Worm (Caenorhabditis elegans) whole organism, young adult: ENCODE results near the gene pap-2.

Experiments
- B0035.1 ChIP-seq: sonication (generic microtip); optimal IDR thresholded peaks from 2 replicates; lab custom pipeline; 2016; ENCODE audit warnings: missing genetic modification characterization, mild to moderate bottlenecking, missing compliant biosample characterization, missing genotype, missing genetic modification reagents
- B0261.1 ChIP-seq: sonication (generic microtip); optimal IDR thresholded peaks from 2 replicates; lab custom pipeline; 2016; ENCODE audit warnings: mild to moderate bottlenecking, missing genetic modification characterization, moderate library complexity, missing compliant biosample characterization
- C17E4.6 ChIP-seq: fragments of 200-800 bp; sonication (Bioruptor generic); IDR thresholded peaks from 2 replicates; pipeline ENCODE4 v1.3.6; 2022; ENCODE audit warnings: missing genetic modification reagents, missing genetic modification characterization, missing compliant biosample characterization
- F10E7.11 ChIP-seq: sonication (generic microtip); optimal IDR thresholded peaks from 2 replicates; lab custom pipeline; 2017; ENCODE audit warnings: mild to moderate bottlenecking, missing genetic modification characterization, moderate library complexity, missing compliant biosample characterization
- F37B4.10 ChIP-seq: fragments of 200-800 bp; sonication (Bioruptor generic); IDR thresholded peaks from 2 replicates; pipeline ENCODE4 v1.3.6; 2022; ENCODE audit warnings: missing genetic modification characterization, missing compliant biosample characterization
- F49E8.2 ChIP-seq: sonication (generic microtip); optimal IDR thresholded peaks from 3 replicates; lab custom pipeline; 2017; ENCODE audit warnings: missing genetic modification characterization, mild to moderate bottlenecking, missing compliant biosample characterization, antibody characterized with exemption, moderate library complexity; ENCODE audit not compliant: insufficient read depth
- F52B5.7 ChIP-seq: sonication (generic microtip); optimal IDR thresholded peaks from 2 replicates; lab custom pipeline; 2016; ENCODE audit warnings: mild to moderate bottlenecking, missing genetic modification characterization, missing compliant biosample characterization
- T07F8.4 ChIP-seq: sonication (generic microtip); optimal IDR thresholded peaks from 2 replicates; lab custom pipeline; 2016; ENCODE audit warnings: mild to moderate bottlenecking, missing genetic modification characterization, moderate library complexity, missing compliant biosample characterization
- T26A5.8 ChIP-seq: sonication (generic microtip); optimal IDR thresholded peaks from 2 replicates; lab custom pipeline; 2016; ENCODE audit warnings: missing genetic modification characterization, missing compliant biosample characterization
- Y53G8AR.9 ChIP-seq: fragments of 200-800 bp; sonication (Bioruptor generic); conservative IDR thresholded peaks from 2 replicates; pipeline ENCODE4 v1.3.6; 2022; ENCODE audit warnings: missing genetic modification reagents, missing genetic modification characterization, missing compliant biosample characterization
- Y67H2A.10 ChIP-seq: fragments of 200-800 bp; sonication (Bioruptor generic); conservative IDR thresholded peaks from 2 replicates; pipeline ENCODE4 v1.3.6; 2022; ENCODE audit warnings: missing genetic modification reagents, missing genetic modification characterization, missing compliant biosample characterization
- Y79H2A.3 ChIP-seq: fragments of 200-800 bp; sonication (Bioruptor generic); conservative IDR thresholded peaks from 2 replicates; pipeline ENCODE4 v1.3.6; 2022; ENCODE audit warnings: missing genetic modification reagents, missing genetic modification characterization, missing compliant biosample characterization
- ZK185.1 ChIP-seq: sonication (generic microtip); optimal IDR thresholded peaks from 2 replicates; lab custom pipeline; 2016; ENCODE audit warnings: mild to moderate bottlenecking, missing genetic modification characterization, missing compliant biosample characterization; ENCODE audit not compliant: poor library complexity, severe bottlenecking
- atf-7 ChIP-seq: sonication (generic microtip); optimal IDR thresholded peaks from 2 replicates; lab custom pipeline; 2017; ENCODE audit warnings: mild to moderate bottlenecking, missing genetic modification characterization, missing compliant biosample characterization
- attf-3 ChIP-seq: fragments of 200-800 bp; sonication (Bioruptor generic); conservative IDR thresholded peaks from 2 replicates; pipeline ENCODE4 v1.3.6; 2022; ENCODE audit warnings: missing genetic modification reagents, missing genetic modification characterization, missing compliant biosample characterization
- attf-5 ChIP-seq: fragments of 200-800 bp; sonication (Bioruptor generic); optimal IDR thresholded peaks from 2 replicates; lab custom pipeline; 2018; ENCODE audit warnings: mild to moderate bottlenecking, missing genetic modification characterization, missing compliant biosample characterization
- attf-6 ChIP-seq: fragments of 200-800 bp; sonication (Bioruptor generic); IDR thresholded peaks from 2 replicates; pipeline ENCODE4 v1.3.6; 2022; ENCODE audit warnings: missing genetic modification reagents, missing genetic modification characterization, missing compliant biosample characterization
- cebp-1 ChIP-seq, 2 experiments: fragments of 200-800 bp in 1 of 2; sonication (Bioruptor generic) in 1 of 2; sonication (generic microtip) in 1 of 2; IDR thresholded peaks in 1 of 2; optimal IDR thresholded peaks in 1 of 2; 2 replicates each; pipeline versions ENCODE4 v1.3.6 to Lab custom; 2017 to 2022; ENCODE audit warnings: missing compliant biosample characterization in 2 of 2, missing genetic modification characterization in 2 of 2, mild to moderate bottlenecking in 1 of 2, missing genetic modification reagents in 1 of 2, moderate library complexity in 1 of 2
- cebp-2 ChIP-seq: fragments of 200-800 bp; sonication (Bioruptor generic); IDR thresholded peaks from 2 replicates; pipeline ENCODE4 v1.3.6; 2022; ENCODE audit warnings: missing genetic modification characterization, missing compliant biosample characterization
- ceh-27 ChIP-seq: fragments of 200-800 bp; sonication (Bioruptor generic); optimal IDR thresholded peaks from 2 replicates; lab custom pipeline; 2018; ENCODE audit warnings: mild to moderate bottlenecking, missing genetic modification characterization, moderate library complexity, missing compliant biosample characterization
- ceh-40 ChIP-seq: fragments of 200-800 bp; sonication (Bioruptor generic); IDR thresholded peaks from 2 replicates; pipeline ENCODE4 v1.3.6; 2022; ENCODE audit warnings: missing genetic modification characterization, missing compliant biosample characterization
- ceh-58 ChIP-seq: fragments of 200-800 bp; sonication (Bioruptor generic); IDR thresholded peaks from 2 replicates; pipeline ENCODE4 v1.3.6; 2022; ENCODE audit warnings: missing genetic modification characterization, missing compliant biosample characterization
- ceh-79 ChIP-seq: sonication (generic microtip); optimal IDR thresholded peaks from 2 replicates; lab custom pipeline; 2017; ENCODE audit warnings: mild to moderate bottlenecking, missing genetic modification characterization, missing compliant biosample characterization
- ceh-91 ChIP-seq: fragments of 200-800 bp; sonication (Bioruptor generic); IDR thresholded peaks from 2 replicates; pipeline ENCODE4 v1.3.6; 2022; ENCODE audit warnings: missing genetic modification reagents, missing genetic modification characterization, missing compliant biosample characterization
- dox-1 ChIP-seq: fragments of 200-800 bp; sonication (Bioruptor generic); IDR thresholded peaks from 2 replicates; pipeline ENCODE4 v1.3.6; 2022; ENCODE audit warnings: missing genetic modification reagents, missing genetic modification characterization, missing compliant biosample characterization
- efl-1 ChIP-seq: fragments of 150-350 bp; optimal IDR thresholded peaks from 2 replicates; lab custom pipeline; 2014; ENCODE audit warnings: missing biosample characterization, missing genetic modification reagents, missing genetic modification characterization
- egl-44 ChIP-seq: fragments of 200-800 bp; sonication (Bioruptor generic); IDR thresholded peaks from 2 replicates; pipeline ENCODE4 v1.3.6; 2022; ENCODE audit warnings: missing genetic modification reagents, missing genetic modification characterization, missing compliant biosample characterization
- egrh-3 ChIP-seq: fragments of 200-800 bp; sonication (Bioruptor generic); IDR thresholded peaks from 2 replicates; pipeline ENCODE4 v1.3.6; 2022; ENCODE audit warnings: missing genetic modification reagents, missing genetic modification characterization, missing compliant biosample characterization
- hlh-26 ChIP-seq: fragments of 200-800 bp; sonication (Bioruptor generic); conservative IDR thresholded peaks from 2 replicates; pipeline ENCODE4 v1.3.6; 2022; ENCODE audit warnings: missing genetic modification reagents, missing genetic modification characterization, missing compliant biosample characterization
- hmg-20 ChIP-seq: fragments of 200-800 bp; sonication (Bioruptor generic); IDR thresholded peaks from 2 replicates; pipeline ENCODE4 v1.3.6; 2022; ENCODE audit warnings: missing genetic modification reagents, missing genetic modification characterization, missing compliant biosample characterization
- hsf-1 ChIP-seq: fragments of 200-800 bp; sonication (Bioruptor generic); IDR thresholded peaks from 2 replicates; pipeline ENCODE4 v1.3.6; 2022; ENCODE audit warnings: missing genetic modification reagents, missing genetic modification characterization, missing compliant biosample characterization
- lin-26 ChIP-seq: fragments of 200-800 bp; sonication (Bioruptor generic); IDR thresholded peaks from 2 replicates; pipeline ENCODE4 v1.3.6; 2022; ENCODE audit warnings: missing genetic modification reagents, missing genetic modification characterization, missing compliant biosample characterization
- lin-35 ChIP-seq, 3 experiments: fragments of 150-350 bp in 2 of 3; sonication (generic microtip) in 1 of 3; optimal IDR thresholded peaks; 2 replicates each; lab custom pipeline; 2014 to 2018; ENCODE audit warnings: missing biosample characterization in 3 of 3, missing genetic modification characterization in 3 of 3, missing genetic modification reagents in 3 of 3
- lir-1 ChIP-seq: fragments of 200-800 bp; sonication (Bioruptor generic); conservative IDR thresholded peaks from 2 replicates; pipeline ENCODE4 v1.3.6; 2022; ENCODE audit warnings: missing genetic modification reagents, missing genetic modification characterization, missing compliant biosample characterization
- mel-28 ChIP-seq: sonication (generic microtip); optimal IDR thresholded peaks from 2 replicates; lab custom pipeline; 2016; ENCODE audit warnings: borderline replicate concordance, mild to moderate bottlenecking, missing genetic modification characterization, missing compliant biosample characterization
- mes-4 ChIP-seq: sonication (generic microtip); optimal IDR thresholded peaks from 2 replicates; lab custom pipeline; 2016; ENCODE audit warnings: missing genotype, missing genetic modification characterization, missing compliant biosample characterization
- mxl-1 ChIP-seq: sonication (generic microtip); optimal IDR thresholded peaks from 2 replicates; lab custom pipeline; 2016; ENCODE audit warnings: missing genetic modification characterization, missing compliant biosample characterization
- nhr-179 ChIP-seq: sonication (generic microtip); optimal IDR thresholded peaks from 2 replicates; lab custom pipeline; 2016; ENCODE audit warnings: mild to moderate bottlenecking, missing genetic modification characterization, missing compliant biosample characterization
- pbrm-1 ChIP-seq: fragments of 200-800 bp; sonication (Bioruptor generic); IDR thresholded peaks from 2 replicates; pipeline ENCODE4 v1.3.6; 2022; ENCODE audit warnings: missing genetic modification reagents, missing genetic modification characterization, missing compliant biosample characterization
- repo-1 ChIP-seq: sonication (generic microtip); optimal IDR thresholded peaks from 2 replicates; lab custom pipeline; 2017; ENCODE audit warnings: mild to moderate bottlenecking, missing genetic modification characterization, missing compliant biosample characterization
- sea-2 ChIP-seq: fragments of 200-800 bp; sonication (Bioruptor generic); IDR thresholded peaks from 2 replicates; pipeline ENCODE4 v1.3.6; 2022; ENCODE audit warnings: missing genetic modification characterization, missing compliant biosample characterization
- snpc-1.1 ChIP-seq: sonication (generic microtip); optimal IDR thresholded peaks from 2 replicates; lab custom pipeline; 2017; ENCODE audit warnings: missing genetic modification characterization, mild to moderate bottlenecking, missing compliant biosample characterization, antibody characterized with exemption, moderate library complexity, missing genotype, missing genetic modification reagents; ENCODE audit not compliant: insufficient read depth
- tbp1 ChIP-seq: fragments of 200-800 bp; sonication (Bioruptor generic); optimal IDR thresholded peaks from 2 replicates; lab custom pipeline; 2018; ENCODE audit warnings: mild to moderate bottlenecking, missing genetic modification characterization, missing compliant biosample characterization
- tlf-1 ChIP-seq: fragments of 200-800 bp; sonication (Bioruptor generic); optimal IDR thresholded peaks from 2 replicates; lab custom pipeline; 2018; ENCODE audit warnings: mild to moderate bottlenecking, missing genetic modification characterization, missing compliant biosample characterization
- unc-130 ChIP-seq: sonication (generic microtip); optimal IDR thresholded peaks from 2 replicates; lab custom pipeline; 2016; ENCODE audit warnings: missing genetic modification reagents, missing genetic modification characterization, missing compliant biosample characterization
- ztf-22 ChIP-seq: fragments of 200-800 bp; sonication (Bioruptor generic); optimal IDR thresholded peaks from 2 replicates; lab custom pipeline; 2018; ENCODE audit warnings: mild to moderate bottlenecking, missing genetic modification characterization, moderate library complexity, missing compliant biosample characterization
- ztf-25 ChIP-seq: fragments of 200-800 bp; sonication (Bioruptor generic); IDR thresholded peaks from 2 replicates; pipeline ENCODE4 v1.3.6; 2022; ENCODE audit warnings: missing genetic modification reagents, missing genetic modification characterization, missing compliant biosample characterization

pap-2 gene

DNA sequence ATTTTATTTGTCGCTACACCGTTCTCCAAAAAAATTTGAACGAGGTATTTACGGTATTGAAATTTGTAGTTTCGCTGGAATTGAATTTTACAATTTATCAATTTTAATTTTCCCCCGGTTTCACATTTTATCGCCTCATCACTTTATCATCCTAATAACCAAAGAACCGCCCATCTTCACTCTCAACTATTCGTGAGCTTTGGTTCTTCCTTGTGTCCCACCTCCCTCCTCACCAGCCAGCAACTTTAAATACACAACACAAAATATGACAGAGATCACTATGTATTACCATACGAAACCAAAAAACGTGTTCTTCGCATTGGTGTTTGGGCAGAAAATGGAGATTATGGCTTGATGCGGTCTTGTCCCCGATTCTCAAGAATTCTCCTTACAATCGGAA lies 5.1 kb downstream of the pap-2 start:
- TF ChIP-seq hsf-1 (GFP tag; lab: Robert Waterston, UW) (no peak), tbp1 (GFP tag; lab: Kevin White, UChicago) (peak; percentile 11)

DNA sequence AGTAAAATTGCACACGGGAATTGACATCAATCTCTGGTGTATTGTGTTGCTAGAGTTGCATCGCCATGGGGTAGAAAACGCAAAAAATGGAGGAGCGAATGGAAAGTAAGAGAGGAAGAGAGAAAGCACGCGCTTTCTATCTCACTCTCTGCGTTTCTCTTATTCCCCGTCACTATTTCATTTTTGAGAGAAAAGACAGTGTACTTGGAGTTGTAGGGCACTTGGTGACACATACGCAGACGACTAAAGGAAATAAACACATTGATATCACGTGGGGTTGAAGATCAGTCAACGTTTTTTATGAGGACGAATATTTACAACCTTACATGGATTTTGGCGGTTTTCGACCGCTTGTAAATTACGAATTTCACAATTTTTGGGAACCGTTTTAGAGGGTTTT lies 5.8 kb downstream of the pap-2 start:
- TF ChIP-seq ztf-22 (GFP tag; lab: Kevin White, UChicago) = peak; percentile 90
- TF ChIP-seq lir-1 = peak; percentile 86
- TF ChIP-seq Y67H2A.10 (GFP tag; lab: Robert Waterston, UW) = no peak
- TF ChIP-seq ztf-25 (GFP tag; lab: Robert Waterston, UW) = no peak
- no peak for TF ChIP-seq Y53G8AR.9 (GFP tag; lab: Robert Waterston, UW)
- no peak for TF ChIP-seq repo-1
- peak; percentile 59 for TF ChIP-seq ZK185.1 (tag; lab: Kevin White, UChicago)
- TF ChIP-seq F37B4.10 = no peak
- no peak for TF ChIP-seq ceh-58 (GFP tag; lab: Robert Waterston, UW)
- no peak for TF ChIP-seq cebp-2 (GFP tag; lab: Robert Waterston, UW)
- TF ChIP-seq attf-6 = no peak
- TF ChIP-seq F49E8.2 (tag; lab: Kevin White, UChicago) = no peak
- TF ChIP-seq ceh-79 (tag; lab: Kevin White, UChicago) = no peak
- no peak for TF ChIP-seq snpc-1.1 (tag; lab: Kevin White, UChicago)
- TF ChIP-seq atf-7 = peak; percentile 89
- no peak for TF ChIP-seq C17E4.6 (GFP tag; lab: Robert Waterston, UW)
- no peak for TF ChIP-seq F52B5.7 (tag; lab: Kevin White, UChicago)
- no peak for TF ChIP-seq T07F8.4 (tag; lab: Kevin White, UChicago)
- TF ChIP-seq unc-130 = no peak
- no peak for TF ChIP-seq nhr-179 (tag; lab: Kevin White, UChicago)
- no peak for TF ChIP-seq T26A5.8 (tag; lab: Kevin White, UChicago)
- TF ChIP-seq pbrm-1 (GFP tag; lab: Robert Waterston, UW) = peak; percentile 66
- TF ChIP-seq B0035.1 (tag; lab: Kevin White, UChicago) = no peak
- no peak for TF ChIP-seq hmg-20 (GFP tag; lab: Robert Waterston, UW)
- peak; percentile 67 for TF ChIP-seq tbp1 (GFP tag; lab: Kevin White, UChicago)
- TF ChIP-seq mes-4 (tag; lab: Kevin White, UChicago) = no peak
- TF ChIP-seq tlf-1 = peak; percentile 75
- TF ChIP-seq B0261.1 (tag; lab: Kevin White, UChicago) = no peak
- TF ChIP-seq attf-5 (GFP tag; lab: Kevin White, UChicago) = peak; percentile 91
- TF ChIP-seq F10E7.11 (tag; lab: Kevin White, UChicago) = no peak
- TF ChIP-seq mxl-1 (tag; lab: Kevin White, UChicago) = no peak
- no peak for TF ChIP-seq ceh-91 (GFP tag; lab: Robert Waterston, UW)
- TF ChIP-seq lin-26 (GFP tag; lab: Robert Waterston, UW) = peak; percentile 21; the same call in 1 of the 2 replicates
- TF ChIP-seq mel-28 (tag; lab: Kevin White, UChicago) = no peak
- no peak for TF ChIP-seq hlh-26
- TF ChIP-seq sea-2 = no peak
- TF ChIP-seq egl-44 (GFP tag; lab: Robert Waterston, UW) = peak; percentile 76; the same call in 1 of the 2 replicates
- TF ChIP-seq attf-3 (GFP tag; lab: Robert Waterston, UW) = peak; percentile 47; the same call in 1 of the 2 replicates
- peak; percentile 55; the same call in 1 of the 2 replicates for TF ChIP-seq cebp-1 (GFP tag; IDR thresholded peaks at IDR 0.05; lab: Robert Waterston, UW)
- TF ChIP-seq cebp-1 (tag; optimal IDR thresholded peaks at IDR 0.05; lab: Kevin White, UChicago) = peak; percentile 90
- peak; percentile 93 for TF ChIP-seq ceh-27 (GFP tag; lab: Kevin White, UChicago)
- peak in 1 of 3 experiments; percentile 63 for TF ChIP-seq lin-35 (GFP tag; optimal IDR thresholded peaks at IDR 0.05; lab: Kevin White, UChicago)
- TF ChIP-seq ceh-40 (GFP tag; lab: Robert Waterston, UW) = no peak
- TF ChIP-seq egrh-3 (GFP tag; lab: Robert Waterston, UW) = no peak
- TF ChIP-seq efl-1 (GFP tag; lab: Kevin White, UChicago) = no peak
- no peak for TF ChIP-seq Y79H2A.3
- peak; percentile 84 for TF ChIP-seq dox-1 (GFP tag; lab: Robert Waterston, UW)
